Fruit fly (Drosophila melanogaster): ENCODE data around the gene Gcn2.
A peak's percentile ranks its signal among the peaks of the same experiment; 100 is the strongest.

Gene Gcn2

DNA sequence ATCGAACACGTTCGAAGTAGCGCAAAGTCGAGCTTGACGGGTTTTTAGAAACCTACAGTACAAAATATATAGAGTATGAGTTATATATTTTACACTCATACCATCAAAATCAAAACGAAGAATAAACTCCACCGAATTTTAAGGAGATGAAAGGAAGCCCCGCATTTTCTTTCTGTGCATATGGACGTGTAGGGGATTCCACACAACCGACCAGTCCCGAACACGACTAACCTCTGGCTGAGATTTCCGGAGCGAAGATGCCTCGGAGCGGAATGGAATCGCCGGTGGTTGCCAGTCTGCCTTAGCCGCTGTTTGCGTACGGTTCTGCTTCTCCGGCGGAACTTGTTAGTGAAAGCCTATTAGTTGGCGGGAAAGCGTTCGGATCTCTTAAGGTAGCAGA lies 11.4 kb upstream of the Gcn2 start (continued):
- TF ChIP-seq Dbx (GFP tag; IDR thresholded peaks at IDR 0.05) (peak; percentile 98), ERR (GFP tag; optimal IDR thresholded peaks at IDR 0.05) (peak; percentile 96), CG8281 (tag; optimal IDR thresholded peaks at IDR 0.05) (peak; percentile 84), ewg (GFP tag; optimal IDR thresholded peaks at IDR 0.05) (peak; percentile 93), CG17385 (GFP tag; optimal IDR thresholded peaks at IDR 0.05) (peak; percentile 90), CG32772 (GFP tag; IDR thresholded peaks at IDR 0.05) (peak; percentile 97), ara (GFP tag; IDR thresholded peaks at IDR 0.05) (peak; percentile 98), lola (GFP tag; optimal IDR thresholded peaks at IDR 0.05) (peak in 1 of 3 experiments; percentile 91), CG2875 (GFP tag; optimal IDR thresholded peaks at IDR 0.05) (peak; percentile 95), Max (GFP tag; optimal IDR thresholded peaks at IDR 0.05) (peak; percentile 92), CG17568 (GFP tag; optimal IDR thresholded peaks at IDR 0.05) (peak; percentile 91), CG16815 (GFP tag; optimal IDR thresholded peaks at IDR 0.05) (peak; percentile 96), p53 (GFP tag; optimal IDR thresholded peaks at IDR 0.05) (peak; percentile 94), CG4424 (GFP tag; optimal IDR thresholded peaks at IDR 0.05) (peak; percentile 96), CG32532 (GFP tag; IDR thresholded peaks at IDR 0.05) (peak; percentile 99), pb (GFP tag; optimal IDR thresholded peaks at IDR 0.05) (peak; percentile 97), ssp (GFP tag; IDR thresholded peaks at IDR 0.05) (peak; percentile 91), CG17612 (GFP tag; IDR thresholded peaks at IDR 0.05) (peak; percentile 94), Fer3 (tag; optimal IDR thresholded peaks at IDR 0.05) (peak; percentile 95), Oli (tag; optimal IDR thresholded peaks at IDR 0.05) (peak; percentile 98), tgo (GFP tag; IDR thresholded peaks at IDR 0.05) (peak; percentile 98), CG12104 (GFP tag; optimal IDR thresholded peaks at IDR 0.05) (peak; percentile 93), trh (GFP tag; optimal IDR thresholded peaks at IDR 0.05) (peak; percentile 93), fd3F (GFP tag; optimal IDR thresholded peaks at IDR 0.05) (peak; percentile 96), CG18619 (GFP tag; optimal IDR thresholded peaks at IDR 0.05) (peak; percentile 97), CG7372 (GFP tag; IDR thresholded peaks at IDR 0.05) (peak; percentile 98), CG13424 (tag; optimal IDR thresholded peaks at IDR 0.05) (peak; percentile 96), org-1 (GFP tag; optimal IDR thresholded peaks at IDR 0.05) (peak; percentile 98), crp (GFP tag; optimal IDR thresholded peaks at IDR 0.05) (peak in 1 of 2 experiments; percentile 66), CG8924 (tag; optimal IDR thresholded peaks at IDR 0.05) (peak; percentile 96), twi (tag; optimal IDR thresholded peaks at IDR 0.05) (peak; percentile 86), Blimp-1 (GFP tag; optimal IDR thresholded peaks at IDR 0.05) (peak; percentile 94), hkb (optimal IDR thresholded peaks at IDR 0.05) (peak; percentile 92), hkb (GFP tag; IDR thresholded peaks at IDR 0.05) (peak; percentile 97), Tbp (GFP tag; optimal IDR thresholded peaks at IDR 0.05) (no peak), ato (GFP tag; IDR thresholded peaks at IDR 0.05; ENCODE audit: partially characterized antibody) (no peak), tin (GFP tag; optimal IDR thresholded peaks at IDR 0.05) (peak; percentile 96), tup (GFP tag; optimal IDR thresholded peaks at IDR 0.05) (peak; percentile 87), CG10147 (GFP tag; optimal IDR thresholded peaks at IDR 0.05) (peak; percentile 94), sqz (GFP tag; optimal IDR thresholded peaks at IDR 0.05) (peak; percentile 57), CG17186 (GFP tag; optimal IDR thresholded peaks at IDR 0.05) (peak; percentile 81), wdn (GFP tag; IDR thresholded peaks at IDR 0.05) (peak; percentile 97), corto (GFP tag; optimal IDR thresholded peaks at IDR 0.05) (peak; percentile 93), gt (GFP tag; IDR thresholded peaks at IDR 0.05) (peak; percentile 89), Sry-δ (GFP tag; optimal IDR thresholded peaks at IDR 0.05) (peak; percentile 69), amos (GFP tag; IDR thresholded peaks at IDR 0.05; ENCODE audit: partially characterized antibody) (no peak), HHEX (GFP tag; optimal IDR thresholded peaks at IDR 0.05) (peak; percentile 97), z (GFP tag; IDR thresholded peaks at IDR 0.05) (peak; percentile 74; the same call in 2 of the 3 replicates), crol (GFP tag; IDR thresholded peaks at IDR 0.05) (0 out of 2 replicates have a peak, but pooled peaks have one; percentile 39), gcm2 (GFP tag; optimal IDR thresholded peaks at IDR 0.05) (peak; percentile 96)

All from whole organism, embryonic.